Worm (Caenorhabditis elegans): ENCODE measurements around the gene epac-1.

epac-1 gene

ce11 chrIII:10209703-10210102 is 20.7 kb downstream of the epac-1 start, which contains the start of gene T20G5.9:
TSS of gene T20G5.9 (plus strand) at chrIII:10209840.
- TF ChIP-seq ama-1 (optimal IDR thresholded peaks at IDR 0.05) (peak; percentile 7), nhr-232 (tag; optimal IDR thresholded peaks at IDR 0.05) (no peak)

- TF ChIP-seq ceh-48 (tag; optimal IDR thresholded peaks at IDR 0.05) (peak; percentile 64), ets-4 (tag; optimal IDR thresholded peaks at IDR 0.05) (no peak), lim-6 (tag; optimal IDR thresholded peaks at IDR 0.05) (no peak), ceh-34 (tag; optimal IDR thresholded peaks at IDR 0.05) (no peak), ceh-24 (tag; optimal IDR thresholded peaks at IDR 0.05) (no peak), ceh-30 (tag; optimal IDR thresholded peaks at IDR 0.05) (no peak)
Measured at ce11 chrIII:10211889-10212494, 23.0 kb downstream of the epac-1 start, which contains the start of the genes blos-1 and best-18. TSS of gene blos-1 (minus strand) at chrIII:10211946. TSS of gene best-18 (plus strand) at chrIII:10212396.

DNA sequence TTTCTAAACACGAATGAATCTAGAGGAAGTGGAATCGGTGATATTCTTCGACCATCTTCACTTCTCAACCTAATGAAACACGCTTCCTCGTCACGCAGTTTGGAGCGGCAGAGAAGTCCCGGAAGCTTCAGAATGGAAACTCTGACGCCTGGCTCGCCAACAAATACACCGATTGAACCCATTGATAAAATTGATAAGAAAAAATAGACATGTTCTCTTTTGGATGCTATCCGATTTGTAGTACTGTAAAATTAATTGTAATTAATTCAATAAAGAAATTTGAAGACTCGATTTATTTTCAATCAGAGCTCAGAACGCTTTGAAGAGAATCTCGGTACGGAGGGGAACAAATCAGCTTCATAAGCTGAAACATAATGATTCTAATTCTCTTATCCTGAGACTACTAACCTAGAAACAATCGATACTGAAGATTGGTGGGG is 25.5 kb downstream of the epac-1 start:
- TF ChIP-seq K09A11.1 (tag; optimal IDR thresholded peaks at IDR 0.05; ENCODE audit: insufficient read depth) (no peak), ceh-18 (tag; optimal IDR thresholded peaks at IDR 0.05) (no peak), ama-1 (optimal IDR thresholded peaks at IDR 0.05) (peak; percentile 2), pros-1 (tag; optimal IDR thresholded peaks at IDR 0.05) (no peak), syd-9 (tag; optimal IDR thresholded peaks at IDR 0.05) (no peak)

DNA sequence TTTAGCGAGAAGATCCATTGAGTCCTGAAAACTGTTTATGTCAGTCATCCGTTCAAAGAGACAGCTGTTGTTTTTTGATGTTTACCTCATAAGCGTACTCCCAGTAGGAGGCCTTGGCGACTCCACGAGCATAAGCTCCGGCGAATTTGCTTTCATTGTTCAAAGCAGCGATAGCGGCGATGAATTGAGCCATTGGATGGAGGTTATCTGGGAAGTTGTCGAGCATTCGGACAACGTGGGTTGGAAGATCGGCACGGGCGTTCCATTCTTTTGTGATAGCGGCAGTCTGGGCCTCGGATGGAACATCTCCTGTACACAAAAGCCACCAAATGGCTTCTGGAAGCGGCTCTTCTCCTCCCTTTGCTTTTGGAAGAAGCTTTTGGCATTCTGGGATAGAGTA is 26.9 kb downstream of the epac-1 start:
- TF ChIP-seq ceh-2 (tag; optimal IDR thresholded peaks at IDR 0.05) (no peak), zip-5 (tag; optimal IDR thresholded peaks at IDR 0.05) (no peak), ceh-19 (GFP tag; optimal IDR thresholded peaks at IDR 0.05) (no peak), T23F11.4 (GFP tag; optimal IDR thresholded peaks at IDR 0.05) (no peak), F13H6.1 (tag; optimal IDR thresholded peaks at IDR 0.05) (no peak), dve-1 (tag; optimal IDR thresholded peaks at IDR 0.05) (no peak), lin-11 (tag; optimal IDR thresholded peaks at IDR 0.05) (no peak), ceh-14 (tag; optimal IDR thresholded peaks at IDR 0.05) (no peak), K09A11.1 (tag; optimal IDR thresholded peaks at IDR 0.05; ENCODE audit: insufficient read depth) (no peak), hlh-8 (tag; optimal IDR thresholded peaks at IDR 0.05) (no peak), fkh-10 (GFP tag; optimal IDR thresholded peaks at IDR 0.05) (no peak), pqm-1 (tag; optimal IDR thresholded peaks at IDR 0.05) (no peak), che-1 (tag; optimal IDR thresholded peaks at IDR 0.05) (no peak), pros-1 (tag; optimal IDR thresholded peaks at IDR 0.05) (no peak)

DNA sequence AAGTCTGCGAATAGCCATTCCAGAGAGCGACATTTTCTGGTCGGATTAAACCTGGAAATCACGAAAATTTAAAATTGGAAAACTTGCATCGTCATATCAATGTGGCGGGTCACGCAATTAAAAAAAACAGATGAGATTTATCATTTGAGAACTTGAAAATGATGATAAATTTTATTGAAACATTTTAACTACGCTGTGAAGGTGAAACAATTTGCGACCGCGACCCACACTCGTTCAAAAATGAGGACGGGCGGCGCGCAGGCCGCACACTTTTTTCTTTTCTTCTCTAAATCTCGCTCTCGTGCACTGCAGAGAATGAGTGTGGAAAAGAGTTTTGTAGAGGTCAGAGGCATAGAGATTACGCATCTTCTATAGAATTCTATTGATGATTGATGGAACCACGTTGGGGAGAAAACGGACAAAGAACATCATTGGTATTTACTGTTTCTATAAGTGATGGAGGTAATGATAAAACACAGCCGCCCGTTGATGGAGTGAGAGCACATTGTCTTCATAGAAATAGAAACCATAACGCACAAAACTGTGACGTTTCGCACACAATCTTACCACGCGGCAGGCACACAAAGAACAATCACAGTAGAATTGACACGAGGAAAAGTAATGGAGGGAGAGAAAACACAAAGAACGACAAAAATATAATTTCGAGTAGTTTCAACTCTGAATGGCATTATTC is 27.7 kb downstream of the epac-1 start, which contains the start of gene cts-1:
TSS of gene cts-1 (minus strand) at position 51 of the 694 bp plus-strand sequence.
- TF ChIP-seq unc-55 (GFP tag; optimal IDR thresholded peaks at IDR 0.05) = peak; percentile 10
- peak; percentile 48 for TF ChIP-seq dve-1 (tag; optimal IDR thresholded peaks at IDR 0.05)
- TF ChIP-seq hlh-30 (tag; optimal IDR thresholded peaks at IDR 0.05; ENCODE audit: insufficient read depth) = peak; percentile 3
- TF ChIP-seq ceh-31 (tag; optimal IDR thresholded peaks at IDR 0.05) = no peak
- peak; percentile 74 for TF ChIP-seq tbx-2 (tag; optimal IDR thresholded peaks at IDR 0.05)
- TF ChIP-seq sox-4 (tag; optimal IDR thresholded peaks at IDR 0.05) = no peak
- no peak for TF ChIP-seq pat-9 (tag; optimal IDR thresholded peaks at IDR 0.05)
- TF ChIP-seq nhr-232 (tag; optimal IDR thresholded peaks at IDR 0.05) = no peak
- TF ChIP-seq gmeb-2 (tag; optimal IDR thresholded peaks at IDR 0.05) = no peak
- peak; percentile 56 for TF ChIP-seq rnt-1 (tag; optimal IDR thresholded peaks at IDR 0.05)
- TF ChIP-seq npax-4 (tag; optimal IDR thresholded peaks at IDR 0.05) = no peak
- no peak for TF ChIP-seq K02D7.2 (tag; optimal IDR thresholded peaks at IDR 0.05)
- no peak for TF ChIP-seq pax-1 (tag; optimal IDR thresholded peaks at IDR 0.05)
- TF ChIP-seq elt-4 (tag; optimal IDR thresholded peaks at IDR 0.05) = no peak
- no peak for TF ChIP-seq ceh-9 (tag; optimal IDR thresholded peaks at IDR 0.05)
- TF ChIP-seq nfya-1 (tag; optimal IDR thresholded peaks at IDR 0.05) = peak; percentile 60
- TF ChIP-seq lim-6 (tag; optimal IDR thresholded peaks at IDR 0.05) = no peak
- TF ChIP-seq F13H6.1 (tag; optimal IDR thresholded peaks at IDR 0.05) = peak; percentile 21
- peak; percentile 72 for TF ChIP-seq ceh-18 (tag; optimal IDR thresholded peaks at IDR 0.05)
- no peak for TF ChIP-seq syd-9 (tag; optimal IDR thresholded peaks at IDR 0.05)
- TF ChIP-seq fkh-10 (GFP tag; optimal IDR thresholded peaks at IDR 0.05) = no peak
- no peak for TF ChIP-seq ceh-22 (tag; optimal IDR thresholded peaks at IDR 0.05)
- TF ChIP-seq elt-2 (tag; optimal IDR thresholded peaks at IDR 0.05) = peak; percentile 49
- TF ChIP-seq pqm-1 (tag; optimal IDR thresholded peaks at IDR 0.05) = peak; percentile 50
- no peak for TF ChIP-seq ceh-6 (GFP tag; optimal IDR thresholded peaks at IDR 0.05)
- TF ChIP-seq ttx-3 (tag; optimal IDR thresholded peaks at IDR 0.05) = no peak
- no peak for TF ChIP-seq Y22D7AL.16 (tag; optimal IDR thresholded peaks at IDR 0.05)

All from whole organism, late embryonic.